Fruit fly (Drosophila melanogaster): Measurements from ENCODE around the gene GATAd.

GATAd gene

DNA sequence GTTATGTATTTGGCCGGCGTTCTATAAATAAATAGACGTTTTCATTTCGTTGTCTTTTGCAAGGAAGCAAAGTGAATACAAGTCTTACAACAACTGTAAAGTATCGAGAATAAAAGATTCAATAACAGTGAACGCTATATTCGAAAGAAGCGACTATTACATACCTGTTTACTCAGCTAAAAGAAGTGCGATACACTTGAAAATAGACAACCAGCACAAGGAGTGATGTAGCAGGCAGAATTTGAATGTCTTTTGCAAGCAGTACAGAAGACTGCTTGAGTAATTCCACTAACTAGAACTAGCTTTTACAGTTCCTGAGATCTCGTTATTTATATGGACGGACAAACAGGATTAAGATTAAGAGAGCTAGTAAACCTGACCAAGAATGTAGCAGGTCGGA lies 35.2 kb upstream of the GATAd start (continued):
- TF ChIP-seq YL-1 (GFP tag; optimal IDR thresholded peaks at IDR 0.05) (peak; percentile 57), luna (GFP tag; optimal IDR thresholded peaks at IDR 0.05) (peak; percentile 28), grau (tag; optimal IDR thresholded peaks at IDR 0.05) (peak; percentile 24), so (GFP tag; IDR thresholded peaks at IDR 0.05) (no peak), BEAF-32 (GFP tag; optimal IDR thresholded peaks at IDR 0.05) (peak; percentile 15), Usf (GFP tag; optimal IDR thresholded peaks at IDR 0.05) (no peak), ssp (GFP tag; IDR thresholded peaks at IDR 0.05) (no peak), CG6813 (GFP tag; optimal IDR thresholded peaks at IDR 0.05) (no peak), gcm2 (GFP tag; optimal IDR thresholded peaks at IDR 0.05) (no peak), CG10209 (GFP tag; optimal IDR thresholded peaks at IDR 0.05) (no peak), insv (GFP tag; optimal IDR thresholded peaks at IDR 0.05) (no peak), CG17802 (tag; optimal IDR thresholded peaks at IDR 0.05) (no peak), Oaz (GFP tag; IDR thresholded peaks at IDR 0.05) (no peak), CG12155 (GFP tag; optimal IDR thresholded peaks at IDR 0.05) (peak; percentile 91), CG7839 (tag; optimal IDR thresholded peaks at IDR 0.05) (peak; percentile 24), ind (GFP tag; optimal IDR thresholded peaks at IDR 0.05) (no peak), fd96Cb (tag; optimal IDR thresholded peaks at IDR 0.05) (no peak), Oli (tag; optimal IDR thresholded peaks at IDR 0.05) (no peak), CG11504 (tag; optimal IDR thresholded peaks at IDR 0.05) (no peak), sug (tag; optimal IDR thresholded peaks at IDR 0.05) (peak; percentile 42), ro (GFP tag; IDR thresholded peaks at IDR 0.05) (no peak), mam (GFP tag; optimal IDR thresholded peaks at IDR 0.05) (no peak), D19B (GFP tag; optimal IDR thresholded peaks at IDR 0.05) (peak; percentile 74), CG4360 (GFP tag; IDR thresholded peaks at IDR 0.05) (no peak), jing (GFP tag; optimal IDR thresholded peaks at IDR 0.05) (no peak), CG4854 (GFP tag; optimal IDR thresholded peaks at IDR 0.05) (no peak), dm (GFP tag; optimal IDR thresholded peaks at IDR 0.05) (no peak), CG11695 (GFP tag; IDR thresholded peaks at IDR 0.05) (no peak), CG15514 (GFP tag; optimal IDR thresholded peaks at IDR 0.05) (peak; percentile 83), CG17385 (GFP tag; optimal IDR thresholded peaks at IDR 0.05) (no peak), CG43689 (GFP tag; IDR thresholded peaks at IDR 0.05) (no peak), seq (GFP tag; IDR thresholded peaks at IDR 0.05) (no peak), CG6654 (GFP tag; optimal IDR thresholded peaks at IDR 0.05) (no peak), bcd (GFP tag; optimal IDR thresholded peaks at IDR 0.05) (no peak), Nf-YB (GFP tag; optimal IDR thresholded peaks at IDR 0.05) (peak; percentile 35), Dip2 (GFP tag; IDR thresholded peaks at IDR 0.05) (no peak), NC2β (GFP tag; optimal IDR thresholded peaks at IDR 0.05) (peak; percentile 23), Dbx (GFP tag; IDR thresholded peaks at IDR 0.05) (0 out of 3 replicates have a peak, but pooled peaks have one; percentile 30), Nf-YA (GFP tag; IDR thresholded peaks at IDR 0.05) (no peak), CG16813 (GFP tag; IDR thresholded peaks at IDR 0.05; ENCODE audit: partially characterized antibody) (peak; percentile 91), CG14860 (GFP tag; IDR thresholded peaks at IDR 0.05; ENCODE audit: partially characterized antibody) (peak; percentile 84; the same call in 2 of the 3 replicates), chif (GFP tag; optimal IDR thresholded peaks at IDR 0.05) (no peak), slp2 (GFP tag; optimal IDR thresholded peaks at IDR 0.05) (no peak), tna (GFP tag; IDR thresholded peaks at IDR 0.05; ENCODE audit: partially characterized antibody) (peak; percentile 60), Hr78 (GFP tag; optimal IDR thresholded peaks at IDR 0.05) (no peak), ash1 (GFP tag; optimal IDR thresholded peaks at IDR 0.05) (no peak), tap (tag; optimal IDR thresholded peaks at IDR 0.05) (no peak), Adf1 (GFP tag; IDR thresholded peaks at IDR 0.05) (no peak), CG3407 (GFP tag; optimal IDR thresholded peaks at IDR 0.05) (no peak), tgo (GFP tag; IDR thresholded peaks at IDR 0.05) (no peak), CG7745 (tag; optimal IDR thresholded peaks at IDR 0.05) (no peak)

Data from whole organism, embryonic.